Fruit fly (Drosophila melanogaster) whole organism, embryonic: ENCODE data around the gene CG18473.

Experiments
- Ada2b ChIP-seq: fragments of 200-800 bp; sonication (Bioruptor generic); IDR thresholded peaks from 2 replicates; pipeline ENCODE4 v1.3.6; 2022; ENCODE audit warnings: missing biosample characterization, missing genetic modification characterization
- Atf-2 ChIP-seq: fragments of 200-800 bp; sonication (Bioruptor generic); optimal IDR thresholded peaks from 2 replicates; lab custom pipeline; 2016; ENCODE audit warnings: missing biosample characterization, missing genetic modification characterization
- Atf6 ChIP-seq: fragments of 200-800 bp; sonication (Bioruptor generic); IDR thresholded peaks from 2 replicates; pipeline ENCODE4 v1.3.6; 2022; ENCODE audit warnings: missing biosample characterization, missing genetic modification characterization
- Bgb ChIP-seq: fragments of 200-800 bp; sonication (Bioruptor generic); IDR thresholded peaks from 2 replicates; pipeline ENCODE4 v1.3.6; 2022; ENCODE audit warnings: missing biosample characterization, missing genetic modification characterization; ENCODE audit not compliant: partially characterized antibody
- CG1024 ChIP-seq: fragments of 200-800 bp; sonication (Bioruptor generic); IDR thresholded peaks from 2 replicates; pipeline ENCODE4 v1.3.6; 2022; ENCODE audit warnings: missing biosample characterization, missing genetic modification characterization
- CG11247 ChIP-seq: fragments of 200-800 bp; sonication (Bioruptor generic); IDR thresholded peaks from 2 replicates; pipeline ENCODE4 v1.3.6; 2022; ENCODE audit warnings: missing biosample characterization, missing genetic modification characterization
- CG11504 ChIP-seq: fragments of 200-800 bp; sonication (Bioruptor generic); optimal IDR thresholded peaks from 3 replicates; lab custom pipeline; 2019; ENCODE audit warnings: missing biosample characterization, mild to moderate bottlenecking, missing genetic modification characterization, moderate library complexity
- CG12155 ChIP-seq: fragments of 200-800 bp; sonication (Bioruptor generic); optimal IDR thresholded peaks from 3 replicates; lab custom pipeline; 2016; ENCODE audit warnings: missing biosample characterization, missing genetic modification characterization
- CG13624 ChIP-seq: fragments of 200-800 bp; sonication (Bioruptor generic); optimal IDR thresholded peaks from 2 replicates; lab custom pipeline; 2016; ENCODE audit warnings: missing biosample characterization, missing genetic modification characterization
- CG14710 ChIP-seq: fragments of 200-800 bp; sonication (Bioruptor generic); optimal IDR thresholded peaks from 3 replicates; lab custom pipeline; 2019; ENCODE audit warnings: missing biosample characterization, mild to moderate bottlenecking, missing genetic modification characterization, moderate library complexity
- CG15073 ChIP-seq: fragments of 200-800 bp; sonication (Bioruptor generic); optimal IDR thresholded peaks from 2 replicates; lab custom pipeline; 2016; ENCODE audit warnings: missing biosample characterization, missing genetic modification characterization
- CG15696 ChIP-seq: fragments of 200-800 bp; sonication (Bioruptor generic); optimal IDR thresholded peaks from 2 replicates; lab custom pipeline; 2019; ENCODE audit warnings: missing biosample characterization, mild to moderate bottlenecking, missing genetic modification characterization, moderate library complexity
- CG18011 ChIP-seq: fragments of 200-800 bp; sonication (Bioruptor generic); optimal IDR thresholded peaks from 2 replicates; lab custom pipeline; 2017; ENCODE audit warnings: missing biosample characterization, missing genetic modification characterization, mild to moderate bottlenecking, moderate library complexity, missing genotype
- CG30020 ChIP-seq: fragments of 200-800 bp; optimal IDR thresholded peaks from 2 replicates; lab custom pipeline; 2019; ENCODE audit warnings: missing biosample characterization, mild to moderate bottlenecking, missing genetic modification characterization, moderate library complexity
- CG31441 ChIP-seq: fragments of 200-800 bp; sonication (Bioruptor generic); IDR thresholded peaks from 2 replicates; pipeline ENCODE4 v1.3.6; 2022; ENCODE audit warnings: missing biosample characterization, missing genetic modification characterization
- CG3163 ChIP-seq: fragments of 200-800 bp; sonication (Bioruptor generic); optimal IDR thresholded peaks from 3 replicates; lab custom pipeline; 2016; ENCODE audit warnings: missing biosample characterization, missing genetic modification characterization
- CG4424 ChIP-seq: fragments of 200-800 bp; sonication (Bioruptor generic); optimal IDR thresholded peaks from 3 replicates; lab custom pipeline; 2016; ENCODE audit warnings: missing biosample characterization, missing genetic modification characterization
- CG8388 ChIP-seq: fragments of 200-800 bp; sonication (Bioruptor generic); optimal IDR thresholded peaks from 2 replicates; lab custom pipeline; 2019; ENCODE audit warnings: missing biosample characterization, mild to moderate bottlenecking, missing genetic modification characterization, moderate library complexity
- CG9727 ChIP-seq: fragments of 200-800 bp; sonication (Bioruptor generic); optimal IDR thresholded peaks from 3 replicates; lab custom pipeline; 2017; ENCODE audit warnings: missing biosample characterization, mild to moderate bottlenecking, missing genetic modification characterization
- Doc2 ChIP-seq: fragments of 200-800 bp; sonication (Bioruptor generic); IDR thresholded peaks from 2 replicates; pipeline ENCODE4 v1.3.6; 2022; ENCODE audit warnings: missing biosample characterization, missing genetic modification characterization
- Fer3 ChIP-seq: fragments of 200-800 bp; sonication (Bioruptor generic); optimal IDR thresholded peaks from 2 replicates; lab custom pipeline; 2018; ENCODE audit warnings: missing biosample characterization, mild to moderate bottlenecking, missing genetic modification characterization, moderate library complexity
- Gsc ChIP-seq: fragments of 200-800 bp; sonication (Bioruptor generic); IDR thresholded peaks from 2 replicates; pipeline ENCODE4 v1.3.6; 2022; ENCODE audit warnings: missing biosample characterization, missing genetic modification characterization
- Hey ChIP-seq: fragments of 200-800 bp; sonication (Bioruptor generic); optimal IDR thresholded peaks from 3 replicates; lab custom pipeline; 2018; ENCODE audit warnings: missing biosample characterization, mild to moderate bottlenecking, missing genetic modification characterization
- Hmx ChIP-seq: fragments of 200-800 bp; sonication (Bioruptor generic); optimal IDR thresholded peaks from 2 replicates; lab custom pipeline; 2016; ENCODE audit warnings: missing biosample characterization, missing genetic modification characterization
- Kr ChIP-seq: fragments of 200-800 bp; sonication (Bioruptor generic); optimal IDR thresholded peaks from 2 replicates; lab custom pipeline; 2017; ENCODE audit warnings: missing biosample characterization, mild to moderate bottlenecking, missing genetic modification characterization
- Lim3 ChIP-seq: fragments of 200-800 bp; sonication (Bioruptor generic); IDR thresholded peaks from 2 replicates; pipeline ENCODE4 v1.3.6; 2022; ENCODE audit warnings: missing biosample characterization, missing genetic modification characterization
- Med ChIP-seq: fragments of 200-800 bp; sonication (Bioruptor generic); peaks from one replicate; lab custom pipeline; 2016; ENCODE audit warnings: missing biosample characterization, missing genetic modification characterization, mild to moderate bottlenecking, inconsistent platforms, moderate library complexity
- Myb ChIP-seq: fragments of 200-800 bp; sonication (Bioruptor generic); optimal IDR thresholded peaks from 2 replicates; lab custom pipeline; 2016; ENCODE audit warnings: missing biosample characterization, missing genetic modification characterization
- Poxn ChIP-seq: fragments of 200-800 bp; sonication (Bioruptor generic); IDR thresholded peaks from 2 replicates; pipeline ENCODE4 v1.3.6; 2022; ENCODE audit warnings: missing biosample characterization, missing genetic modification characterization
- Ravus ChIP-seq: fragments of 200-800 bp; sonication (Bioruptor generic); IDR thresholded peaks from 2 replicates; pipeline ENCODE4 v1.3.6; 2022; ENCODE audit warnings: missing biosample characterization, missing genetic modification characterization
- Sin3A ChIP-seq: fragments of >200 bp; optimal IDR thresholded peaks from 2 replicates; lab custom pipeline; 2018
- Xbp1 ChIP-seq: fragments of 200-800 bp; sonication (Bioruptor generic); optimal IDR thresholded peaks from 3 replicates; lab custom pipeline; 2016; ENCODE audit warnings: missing biosample characterization, mild to moderate bottlenecking, missing genetic modification characterization
- YL-1 ChIP-seq: fragments of 200-800 bp; sonication (Bioruptor generic); optimal IDR thresholded peaks from 3 replicates; lab custom pipeline; 2017; ENCODE audit warnings: missing biosample characterization, mild to moderate bottlenecking, missing genetic modification characterization
- corto ChIP-seq: fragments of 200-800 bp; sonication (Bioruptor generic); optimal IDR thresholded peaks from 2 replicates; lab custom pipeline; 2016; ENCODE audit warnings: missing biosample characterization, mild to moderate bottlenecking, missing genetic modification characterization, moderate library complexity
- exex ChIP-seq: fragments of 200-800 bp; sonication (Bioruptor generic); optimal IDR thresholded peaks from 4 replicates; lab custom pipeline; 2018; ENCODE audit warnings: missing biosample characterization, mild to moderate bottlenecking, missing genetic modification characterization, moderate library complexity
- ftz-f1 ChIP-seq: fragments of 200-800 bp; sonication (Bioruptor generic); optimal IDR thresholded peaks from 2 replicates; lab custom pipeline; 2016; ENCODE audit warnings: missing biosample characterization, missing genetic modification characterization
- gce ChIP-seq: fragments of 200-800 bp; sonication (Bioruptor generic); IDR thresholded peaks from 3 replicates; pipeline ENCODE4 v1.3.6; 2022; ENCODE audit warnings: missing biosample characterization, missing genetic modification characterization
- grau ChIP-seq: fragments of 200-800 bp; optimal IDR thresholded peaks from 3 replicates; lab custom pipeline; 2019; ENCODE audit warnings: missing biosample characterization, mild to moderate bottlenecking, missing genetic modification characterization, moderate library complexity
- hbn ChIP-seq: fragments of 200-800 bp; sonication (Bioruptor generic); IDR thresholded peaks from 2 replicates; pipeline ENCODE4 v1.3.6; 2022; ENCODE audit warnings: missing biosample characterization, missing genetic modification characterization; ENCODE audit not compliant: partially characterized antibody
- kay ChIP-seq: fragments of 200-800 bp; sonication (Bioruptor generic); optimal IDR thresholded peaks from 2 replicates; lab custom pipeline; 2016; ENCODE audit warnings: missing biosample characterization, missing genetic modification characterization
- ken ChIP-seq: fragments of 200-800 bp; sonication (Bioruptor generic); IDR thresholded peaks from 3 replicates; pipeline ENCODE4 v1.3.6; 2022; ENCODE audit warnings: missing biosample characterization, missing genetic modification characterization
- kni ChIP-seq: fragments of 200-800 bp; sonication (Bioruptor generic); optimal IDR thresholded peaks from 3 replicates; lab custom pipeline; 2017; ENCODE audit warnings: mild to moderate bottlenecking, missing biosample characterization, missing genetic modification reagents, missing genetic modification characterization
- lbe ChIP-seq: fragments of 200-800 bp; sonication (Bioruptor generic); optimal IDR thresholded peaks from 2 replicates; lab custom pipeline; 2016; ENCODE audit warnings: missing biosample characterization, mild to moderate bottlenecking, missing genetic modification characterization
- luna ChIP-seq: fragments of 200-800 bp; sonication (Bioruptor generic); optimal IDR thresholded peaks from 2 replicates; lab custom pipeline; 2016; ENCODE audit warnings: missing biosample characterization, missing genetic modification characterization
- nerfin-1 ChIP-seq: fragments of 200-800 bp; sonication (Bioruptor generic); optimal IDR thresholded peaks from 3 replicates; lab custom pipeline; 2019; ENCODE audit warnings: missing biosample characterization, mild to moderate bottlenecking, missing genetic modification characterization, moderate library complexity
- peb ChIP-seq: fragments of 200-800 bp; sonication (Bioruptor generic); IDR thresholded peaks from 2 replicates; pipeline ENCODE4 v1.3.6; 2022; ENCODE audit warnings: missing biosample characterization, missing genetic modification characterization
- pho ChIP-seq: fragments of 200-800 bp; sonication (Bioruptor generic); optimal IDR thresholded peaks from 2 replicates; lab custom pipeline; 2016; ENCODE audit warnings: missing biosample characterization, missing genetic modification characterization
- psq ChIP-seq: fragments of 200-800 bp; sonication (Bioruptor generic); optimal IDR thresholded peaks from 2 replicates; lab custom pipeline; 2017; ENCODE audit warnings: missing biosample characterization, missing genetic modification characterization
- repo ChIP-seq: fragments of 200-800 bp; sonication (Bioruptor generic); optimal IDR thresholded peaks from 2 replicates; lab custom pipeline; 2016; ENCODE audit warnings: missing biosample characterization, missing genetic modification characterization
- sisA ChIP-seq: fragments of 200-800 bp; sonication (Bioruptor generic); IDR thresholded peaks from 2 replicates; pipeline ENCODE4 v1.3.6; 2022; ENCODE audit warnings: missing biosample characterization, missing genetic modification characterization
- tll ChIP-seq, 2 experiments: fragments of 200-800 bp in 1 of 2; fragments of >200 bp in 1 of 2; sonication (Bioruptor generic) in 1 of 2; optimal IDR thresholded peaks; 2 replicates each; lab custom pipeline; 2017 to 2019; ENCODE audit warnings: missing biosample characterization in 2 of 2, missing genetic modification characterization in 2 of 2, mild to moderate bottlenecking in 1 of 2, moderate library complexity in 1 of 2
- tup ChIP-seq: fragments of 200-800 bp; sonication (Bioruptor generic); optimal IDR thresholded peaks from 2 replicates; lab custom pipeline; 2016; ENCODE audit warnings: missing biosample characterization, mild to moderate bottlenecking, missing genetic modification characterization, moderate library complexity
- yki ChIP-seq: fragments of >200 bp; optimal IDR thresholded peaks from 3 replicates; lab custom pipeline; 2018

The CG18473 gene

DNA sequence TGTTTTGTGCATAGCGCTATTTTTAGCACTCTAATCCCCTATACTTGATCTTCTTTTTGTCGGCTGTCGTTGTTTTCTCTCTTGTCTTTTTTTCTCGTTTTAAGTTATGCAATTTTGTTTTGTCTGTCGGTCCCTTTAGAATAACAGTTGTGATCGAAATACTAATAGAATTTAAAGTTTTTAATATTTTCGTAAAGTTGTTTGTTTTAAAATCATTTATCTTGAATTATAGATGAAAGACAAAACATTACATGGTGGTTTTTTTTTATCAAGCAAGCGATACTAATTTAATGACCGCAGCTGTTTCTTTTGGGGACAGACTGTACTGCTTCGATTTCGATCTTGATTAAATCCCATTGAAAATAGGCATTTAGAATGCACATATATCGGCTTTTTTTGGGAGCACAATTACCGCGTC, 18.3 kb upstream of the CG18473 start (continued):
- TF ChIP-seq Atf-2 (GFP tag; lab: Kevin White, UChicago) (no peak), kni (GFP tag; lab: Kevin White, UChicago) (no peak), yki (lab: Kevin White, UChicago) (no peak), Hey (no peak), psq (GFP tag; lab: Kevin White, UChicago) (no peak), Fer3 (tag; lab: Kevin White, UChicago) (peak; percentile 43), CG8388 (GFP tag; lab: Kevin White, UChicago) (peak; percentile 53), tll (GFP tag; optimal IDR thresholded peaks at IDR 0.05; lab: Kevin White, UChicago) (no peak), sisA (GFP tag; lab: Robert Waterston, UW) (no peak), pho (GFP tag; lab: Kevin White, UChicago) (no peak), Kr (GFP tag; lab: Kevin White, UChicago) (no peak), CG18011 (no peak), Ada2b (GFP tag; lab: Robert Waterston, UW) (peak; percentile 38), Sin3A (lab: Kevin White, UChicago) (no peak), repo (GFP tag; lab: Kevin White, UChicago) (no peak), exex (tag; lab: Kevin White, UChicago) (no peak), YL-1 (GFP tag; lab: Kevin White, UChicago) (no peak), lbe (GFP tag; lab: Kevin White, UChicago) (no peak), Ravus (GFP tag; lab: Robert Waterston, UW) (no peak), kay (no peak), CG11247 (GFP tag; lab: Robert Waterston, UW) (0 out of 2 replicates have a peak, but pooled peaks have one; percentile 43), Doc2 (GFP tag; lab: Robert Waterston, UW) (no peak), Xbp1 (peak; percentile 59), CG1024 (GFP tag; lab: Robert Waterston, UW) (no peak), nerfin-1 (tag; lab: Kevin White, UChicago) (peak; percentile 7), Hmx (GFP tag; lab: Kevin White, UChicago) (no peak), ftz-f1 (GFP tag; lab: Kevin White, UChicago) (no peak), CG15696 (tag; lab: Kevin White, UChicago) (no peak), tup (GFP tag; lab: Kevin White, UChicago) (no peak), CG30020 (tag; lab: Kevin White, UChicago) (no peak), CG15073 (GFP tag; lab: Kevin White, UChicago) (peak; percentile 3), Atf6 (no peak), Gsc (GFP tag; lab: Robert Waterston, UW) (no peak), CG11504 (tag; lab: Kevin White, UChicago) (peak; percentile 73), luna (GFP tag; lab: Kevin White, UChicago) (no peak), Poxn (GFP tag; lab: Robert Waterston, UW) (no peak), CG4424 (peak; percentile 43), Bgb (GFP tag; lab: Robert Waterston, UW) (no peak), CG31441 (GFP tag; lab: Robert Waterston, UW) (peak; percentile 55), corto (GFP tag; lab: Kevin White, UChicago) (no peak), hbn (GFP tag; lab: Robert Waterston, UW) (no peak), Myb (GFP tag; lab: Kevin White, UChicago) (no peak), CG12155 (GFP tag; lab: Kevin White, UChicago) (peak; percentile 16), grau (tag; lab: Kevin White, UChicago) (peak; percentile 23), ken (0 out of 3 replicates have a peak, but pooled peaks have one; percentile 12), CG14710 (tag; lab: Kevin White, UChicago) (peak; percentile 20), CG13624 (no peak), Med (GFP tag; lab: Kevin White, UChicago) (peak; percentile 77), Lim3 (no peak), CG9727 (GFP tag; lab: Kevin White, UChicago) (peak; percentile 4), CG3163 (GFP tag; lab: Kevin White, UChicago) (no peak), gce (GFP tag; lab: Robert Waterston, UW) (no peak), peb (no peak)
